Fruit fly (Drosophila melanogaster) whole organism, wandering third instar larva: ENCODE measurements around the gene p53.

Source experiments
- Abd-B ChIP-seq: fragments of >200 bp; optimal IDR thresholded peaks from 2 replicates; lab custom pipeline; 2017; ENCODE audit warnings: missing biosample characterization, missing genetic modification characterization
- HLH106 ChIP-seq: fragments of 200-800 bp; optimal IDR thresholded peaks from 3 replicates; lab custom pipeline; 2019; ENCODE audit warnings: missing biosample characterization, mild to moderate bottlenecking, missing genetic modification characterization, moderate library complexity
- dsf ChIP-seq: sonication (Bioruptor generic); optimal IDR thresholded peaks from 2 replicates; lab custom pipeline; 2016; ENCODE audit warnings: missing biosample characterization, missing genetic modification characterization, borderline replicate concordance
- fru ChIP-seq: fragments of 200-800 bp; sonication (Bioruptor generic); optimal IDR thresholded peaks from 3 replicates; lab custom pipeline; 2016; ENCODE audit warnings: missing biosample characterization, mild to moderate bottlenecking, missing genetic modification characterization
- pan ChIP-seq: fragments of >200 bp; optimal IDR thresholded peaks from 2 replicates; lab custom pipeline; 2017
- rgr ChIP-seq: fragments of 200-800 bp; sonication (Bioruptor generic); optimal IDR thresholded peaks from 3 replicates; lab custom pipeline; 2016; ENCODE audit warnings: missing biosample characterization, mild to moderate bottlenecking, missing genetic modification characterization

- TF ChIP-seq fru (GFP tag; lab: Kevin White, UChicago) (no peak), pan (lab: Kevin White, UChicago) (no peak), HLH106 (no peak), dsf (GFP tag; lab: Kevin White, UChicago) (no peak), Abd-B (GFP tag; lab: Kevin White, UChicago) (no peak), rgr (GFP tag; lab: Kevin White, UChicago) (no peak)
Observed at dm6 chr3R:23009480-23010115, 44.3 kb downstream of the p53 start.
